Worm (Caenorhabditis elegans) whole organism, L4/young adult: Measurements from ENCODE around the gene sup-26.

Experiments
- W03F9.2 ChIP-seq: fragments of 150-350 bp; optimal IDR thresholded peaks from 2 replicates; lab custom pipeline; 2014; ENCODE audit warnings: missing biosample characterization, missing genetic modification characterization
- dao-5 ChIP-seq: sonication (generic microtip); optimal IDR thresholded peaks from 2 replicates; lab custom pipeline; 2016; ENCODE audit warnings: missing genotype, missing genetic modification characterization, moderate library complexity, missing compliant biosample characterization
- him-1 ChIP-seq: sonication (generic microtip); optimal IDR thresholded peaks from 2 replicates; lab custom pipeline; 2016; ENCODE audit warnings: missing genotype, missing genetic modification reagents, missing genetic modification characterization, missing compliant biosample characterization

sup-26 gene

ce11 chrIII:4300989-4301498 lies 21.0 kb upstream of the sup-26 start, which contains the start of gene R10E4.11:
TSS of gene R10E4.11 (minus strand) at chrIII:4301039.
- TF ChIP-seq him-1 (tag; lab: Kevin White, UChicago) (no peak), W03F9.2 (tag; lab: Kevin White, UChicago) (no peak), dao-5 (tag; lab: Kevin White, UChicago) (no peak)

- TF ChIP-seq him-1 (tag; lab: Kevin White, UChicago), result no peak
- no peak for TF ChIP-seq W03F9.2 (tag; lab: Kevin White, UChicago)
- TF ChIP-seq dao-5 (tag; lab: Kevin White, UChicago), result no peak
Measured at ce11 chrIII:4294153-4294862, 14.3 kb upstream of the sup-26 start, which contains the start of the genes nth-1 and R10E4.7. TSS of gene nth-1 (minus strand) at chrIII:4294253. TSS of gene R10E4.7 (plus strand) at chrIII:4294812.

ce11 chrIII:4293108-4293507 lies 13.1 kb upstream of the sup-26 start, which contains the start of gene R10E4.6:
TSS of gene R10E4.6 (plus strand) at chrIII:4293408.
- TF ChIP-seq dao-5 (tag; lab: Kevin White, UChicago), result no peak
- no peak for TF ChIP-seq him-1 (tag; lab: Kevin White, UChicago)
- no peak for TF ChIP-seq W03F9.2 (tag; lab: Kevin White, UChicago)

ce11 chrIII:4291216-4291691 lies 11.2 kb upstream of the sup-26 start, which contains the start of gene mcm-5:
TSS of gene mcm-5 (minus strand) at chrIII:4291266.
- no peak for TF ChIP-seq dao-5 (tag; lab: Kevin White, UChicago)
- TF ChIP-seq him-1 (tag; lab: Kevin White, UChicago), result no peak
- peak; percentile 69 for TF ChIP-seq W03F9.2 (tag; lab: Kevin White, UChicago)

- TF ChIP-seq him-1 (tag; lab: Kevin White, UChicago), result no peak
- TF ChIP-seq dao-5 (tag; lab: Kevin White, UChicago), result no peak
- no peak for TF ChIP-seq W03F9.2 (tag; lab: Kevin White, UChicago)
Measured at ce11 chrIII:4289952-4290351, 9.9 kb upstream of the sup-26 start.

ce11 chrIII:4287379-4287778 lies 7.4 kb upstream of the sup-26 start, which contains the start of gene R10E4.3:
TSS of gene R10E4.3 (minus strand) at chrIII:4287479.
- TF ChIP-seq W03F9.2 (tag; lab: Kevin White, UChicago), result no peak
- no peak for TF ChIP-seq him-1 (tag; lab: Kevin White, UChicago)
- TF ChIP-seq dao-5 (tag; lab: Kevin White, UChicago), result no peak

ce11 chrIII:4284732-4285165 lies 4.7 kb upstream of the sup-26 start:
- TF ChIP-seq W03F9.2 (tag; lab: Kevin White, UChicago) (peak; percentile 50), him-1 (tag; lab: Kevin White, UChicago) (no peak)

- TF ChIP-seq him-1 (tag; lab: Kevin White, UChicago), result no peak
- TF ChIP-seq W03F9.2 (tag; lab: Kevin White, UChicago), result no peak
- TF ChIP-seq dao-5 (tag; lab: Kevin White, UChicago), result no peak
Measured at ce11 chrIII:4283175-4283574, 3.2 kb upstream of the sup-26 start.

ce11 chrIII:4281955-4282618 lies 2.1 kb upstream of the sup-26 start:
- peak; percentile 89 for TF ChIP-seq dao-5 (tag; lab: Kevin White, UChicago)
- TF ChIP-seq W03F9.2 (tag; lab: Kevin White, UChicago), result peak; percentile 89
- peak; percentile 97 for TF ChIP-seq him-1 (tag; lab: Kevin White, UChicago)

- no peak for TF ChIP-seq him-1 (tag; lab: Kevin White, UChicago)
- no peak for TF ChIP-seq dao-5 (tag; lab: Kevin White, UChicago)
- no peak for TF ChIP-seq W03F9.2 (tag; lab: Kevin White, UChicago)
Measured at ce11 chrIII:4278203-4278602, 1.8 kb downstream of the sup-26 start.

ce11 chrIII:4277762-4278161 lies 2.3 kb downstream of the sup-26 start:
- TF ChIP-seq him-1 (tag; lab: Kevin White, UChicago), result no peak
- no peak for TF ChIP-seq dao-5 (tag; lab: Kevin White, UChicago)
- no peak for TF ChIP-seq W03F9.2 (tag; lab: Kevin White, UChicago)

ce11 chrIII:4276277-4276676 lies 3.7 kb downstream of the sup-26 start:
- no peak for TF ChIP-seq him-1 (tag; lab: Kevin White, UChicago)
- TF ChIP-seq W03F9.2 (tag; lab: Kevin White, UChicago), result no peak
- no peak for TF ChIP-seq dao-5 (tag; lab: Kevin White, UChicago)

ce11 chrIII:4275704-4276103 lies 4.3 kb downstream of the sup-26 start:
- TF ChIP-seq him-1 (tag; lab: Kevin White, UChicago) (no peak), W03F9.2 (tag; lab: Kevin White, UChicago) (no peak), dao-5 (tag; lab: Kevin White, UChicago) (no peak)
